Fruit fly (Drosophila melanogaster) whole organism, wandering third instar larva: ENCODE data around the gene RpL13A.

Experiments used
- Mio ChIP-seq: sonication (Bioruptor generic); optimal IDR thresholded peaks from 2 replicates; lab custom pipeline; 2016; ENCODE audit warnings: missing biosample characterization, missing genetic modification characterization
- OdsH ChIP-seq: fragments of 200-800 bp; sonication (Bioruptor generic); optimal IDR thresholded peaks from 2 replicates; lab custom pipeline; 2016; ENCODE audit warnings: missing biosample characterization, mild to moderate bottlenecking, missing genetic modification characterization
- Vsx2 ChIP-seq: fragments of 200-300, 225-300 bp; sonication (Bioruptor generic); optimal IDR thresholded peaks from 2 replicates; lab custom pipeline; 2018; ENCODE audit warnings: missing biosample characterization, missing genetic modification characterization; ENCODE audit not compliant: partially characterized antibody
- jim ChIP-seq: fragments of 175-275, 200-325 bp; sonication (Bioruptor generic); optimal IDR thresholded peaks from 2 replicates; lab custom pipeline; 2016; ENCODE audit warnings: missing biosample characterization, mild to moderate bottlenecking, missing genetic modification characterization
- lola ChIP-seq: fragments of >200 bp; optimal IDR thresholded peaks from 2 replicates; lab custom pipeline; 2017; ENCODE audit warnings: missing biosample characterization, missing genetic modification characterization
- pan ChIP-seq: fragments of >200 bp; optimal IDR thresholded peaks from 2 replicates; lab custom pipeline; 2017
- woc ChIP-seq: sonication (Bioruptor generic); optimal IDR thresholded peaks from 2 replicates; lab custom pipeline; 2016; ENCODE audit warnings: missing biosample characterization, mild to moderate bottlenecking, missing genetic modification characterization

DNA sequence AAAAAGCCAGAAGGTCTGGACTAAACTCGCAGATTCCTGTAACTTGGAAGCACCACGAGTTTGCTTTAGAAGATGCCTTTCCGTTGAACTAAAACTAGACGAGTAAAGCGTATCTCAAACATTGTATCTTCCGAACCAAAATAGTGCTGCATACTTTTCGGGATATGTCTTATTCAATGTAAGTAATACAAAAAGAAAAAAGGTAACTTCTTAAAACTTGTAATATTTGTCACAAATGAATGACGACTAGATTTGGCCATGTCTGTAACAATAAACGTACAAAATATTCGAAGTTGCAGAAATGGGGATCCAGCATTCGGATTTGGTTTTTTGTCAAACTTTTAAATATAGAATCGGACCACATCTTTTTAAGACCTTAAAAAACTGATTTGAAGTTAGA is 29.4 kb upstream of the RpL13A start:
- no peak for TF ChIP-seq Mio
- no peak for TF ChIP-seq jim (GFP tag; lab: Kevin White, UChicago)
- no peak for TF ChIP-seq woc
- TF ChIP-seq pan = no peak
- no peak for TF ChIP-seq lola
- no peak for TF ChIP-seq OdsH (GFP tag; lab: Kevin White, UChicago)
- TF ChIP-seq Vsx2 = no peak
